In the genomic region with DNA sequence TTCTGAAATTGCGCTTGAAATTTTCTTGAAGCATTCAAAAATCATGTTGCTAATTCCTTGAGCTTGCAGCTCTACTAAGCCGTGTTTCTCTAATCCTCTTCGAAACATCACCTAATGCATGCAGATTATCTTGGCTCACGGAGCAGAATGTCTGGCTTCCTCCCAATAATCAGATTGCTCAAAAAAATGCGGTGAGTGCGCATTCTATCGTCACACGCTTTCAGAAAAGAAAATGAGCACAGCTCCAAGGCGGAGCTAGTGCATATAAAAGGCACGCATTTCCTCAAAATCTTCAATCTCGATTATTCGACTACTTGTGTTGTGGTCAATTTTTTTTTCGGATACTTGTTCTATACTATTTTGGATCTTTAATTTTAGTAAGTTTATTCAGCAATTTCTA, we compare ENCODE assay signal across 6 worm cellular contexts.
TF ChIP-seq lines count a peak whose summit lies in the region.

No protein-coding gene starts in this region.

TF ChIP-seq in whole organism, L1 larva, 84 proteins besides CTCF, POLR2A, EP300 and RAD21 (continues in another document):
- TF ChIP-seq vab-15 (tag; optimal IDR thresholded peaks at IDR 0.05; lab: Kevin White, UChicago) (no peak), ama-1 (optimal IDR thresholded peaks at IDR 0.05; lab: Kevin White, UChicago) (peak; percentile 49), aha-1 (tag; optimal IDR thresholded peaks at IDR 0.05; lab: Kevin White, UChicago) (no peak), tlp-1 (tag; optimal IDR thresholded peaks at IDR 0.05; lab: Kevin White, UChicago) (no peak), C34B4.2 (tag; optimal IDR thresholded peaks at IDR 0.05; lab: Kevin White, UChicago) (no peak), C16A3.4 (tag; optimal IDR thresholded peaks at IDR 0.05; lab: Kevin White, UChicago) (no peak), efl-1 (optimal IDR thresholded peaks at IDR 0.05; lab: Kevin White, UChicago) (peak; percentile 41 to 45), efl-1 (GFP tag; optimal IDR thresholded peaks at IDR 0.05 in 1 of 2; lab: Kevin White, UChicago) (no peak), blmp-1 (tag; optimal IDR thresholded peaks at IDR 0.05; lab: Kevin White, UChicago) (no peak), snu-23 (GFP tag; optimal IDR thresholded peaks at IDR 0.05; lab: Kevin White, UChicago) (peak; percentile 48), fkh-4 (tag; optimal IDR thresholded peaks at IDR 0.05; lab: Kevin White, UChicago; ENCODE audit: borderline replicate concordance) (no peak), isw-1 (GFP tag; IDR thresholded peaks at IDR 0.05; lab: Robert Waterston, UW) (no peak; the same call in 1 of the 2 replicates), mdl-1 (tag; optimal IDR thresholded peaks at IDR 0.05; lab: Kevin White, UChicago) (no peak), sox-4 (tag; optimal IDR thresholded peaks at IDR 0.05; lab: Kevin White, UChicago) (peak; percentile 72)

TF ChIP-seq in whole organism, L2 larva, 48 proteins besides CTCF, POLR2A, EP300 and RAD21 (continues in another document):
- TF ChIP-seq lin-39 (tag; optimal IDR thresholded peaks at IDR 0.05; lab: Kevin White, UChicago) (no peak), sma-9 (GFP tag; optimal IDR thresholded peaks at IDR 0.05; lab: Kevin White, UChicago) (peak; percentile 40), sma-9 (tag; optimal IDR thresholded peaks at IDR 0.05; lab: Kevin White, UChicago) (no peak), nhr-6 (tag; optimal IDR thresholded peaks at IDR 0.05; lab: Kevin White, UChicago) (peak; percentile 3), C34F6.9 (tag; optimal IDR thresholded peaks at IDR 0.05; lab: Kevin White, UChicago) (peak; percentile 62), sem-4 (tag; optimal IDR thresholded peaks at IDR 0.05; lab: Kevin White, UChicago) (peak; percentile 63), zag-1 (tag; optimal IDR thresholded peaks at IDR 0.05; lab: Kevin White, UChicago) (no peak), nhr-129 (tag; optimal IDR thresholded peaks at IDR 0.05; lab: Kevin White, UChicago) (peak; percentile 44), ama-1 (optimal IDR thresholded peaks at IDR 0.05; lab: Kevin White, UChicago) (peak; percentile 10), mdl-1 (tag; optimal IDR thresholded peaks at IDR 0.05; lab: Kevin White, UChicago) (no peak), lsy-2 (tag; optimal IDR thresholded peaks at IDR 0.05; lab: Kevin White, UChicago) (peak; percentile 8 to 45), nhr-237 (tag; optimal IDR thresholded peaks at IDR 0.05; lab: Kevin White, UChicago) (no peak), lin-13 (GFP tag; optimal IDR thresholded peaks at IDR 0.05; lab: Kevin White, UChicago) (no peak), dmd-4 (tag; optimal IDR thresholded peaks at IDR 0.05; lab: Kevin White, UChicago) (no peak), sma-3 (GFP tag; optimal IDR thresholded peaks at IDR 0.05; lab: Kevin White, UChicago) (no peak)

TF ChIP-seq in whole organism, L3 larva, 47 proteins besides CTCF, POLR2A, EP300 and RAD21:
- TF ChIP-seq lin-15B (tag; optimal IDR thresholded peaks at IDR 0.05; lab: Kevin White, UChicago) (peak; percentile 14), nfya-1 (tag; optimal IDR thresholded peaks at IDR 0.05; lab: Kevin White, UChicago; ENCODE audit: insufficient read depth) (peak; percentile 65), fkh-10 (GFP tag; optimal IDR thresholded peaks at IDR 0.05; lab: Kevin White, UChicago) (peak; percentile 59), unc-39 (tag; optimal IDR thresholded peaks at IDR 0.05; lab: Kevin White, UChicago) (no peak)
TF ChIP-seq in whole organism, L3 larva: peak in this region for 3.

TF ChIP-seq in whole organism, L4 larva, 104 proteins besides CTCF, POLR2A, EP300 and RAD21:
- TF ChIP-seq F44E2.7 (GFP tag; IDR thresholded peaks at IDR 0.05; lab: Robert Waterston, UW) (no peak), Y75B8A.6 (GFP tag; IDR thresholded peaks at IDR 0.05; lab: Robert Waterston, UW) (no peak), ces-1 (GFP tag; optimal IDR thresholded peaks at IDR 0.05; lab: Kevin White, UChicago) (peak; percentile 37), ctbp-1 (GFP tag; IDR thresholded peaks at IDR 0.05; lab: Robert Waterston, UW) (0 out of 2 replicates have a peak, but pooled peaks have one; percentile 39), hlh-30 (tag; optimal IDR thresholded peaks at IDR 0.05; lab: Kevin White, UChicago; ENCODE audit: insufficient read depth) (peak; percentile 1), zag-1 (tag; optimal IDR thresholded peaks at IDR 0.05; lab: Kevin White, UChicago) (no peak), zip-11 (GFP tag; IDR thresholded peaks at IDR 0.05; lab: Robert Waterston, UW) (no peak), T20F7.1 (GFP tag; optimal IDR thresholded peaks at IDR 0.05; lab: Kevin White, UChicago) (no peak), nhr-28 (tag; optimal IDR thresholded peaks at IDR 0.05; lab: Kevin White, UChicago) (no peak), dpl-1 (GFP tag; optimal IDR thresholded peaks at IDR 0.05; lab: Kevin White, UChicago) (no peak), nhr-10 (tag; optimal IDR thresholded peaks at IDR 0.05; lab: Kevin White, UChicago) (no peak), rbr-2 (tag; optimal IDR thresholded peaks at IDR 0.05; lab: Kevin White, UChicago) (peak; percentile 9), unc-62 (GFP tag; optimal IDR thresholded peaks at IDR 0.05 in 1 of 2; lab: Kevin White, UChicago) (no peak), unc-62 (tag; optimal IDR thresholded peaks at IDR 0.05; lab: Kevin White, UChicago) (no peak), dmd-9 (GFP tag; IDR thresholded peaks at IDR 0.05; lab: Robert Waterston, UW) (0 out of 2 replicates have a peak, but pooled peaks have one; percentile 23), ama-1 (optimal IDR thresholded peaks at IDR 0.05; lab: Kevin White, UChicago) (no peak), F26F4.8 (GFP tag; conservative IDR thresholded peaks at IDR 0.05; lab: Robert Waterston, UW) (no peak), arid-1 (GFP tag; conservative IDR thresholded peaks at IDR 0.05; lab: Robert Waterston, UW) (no peak), fkh-10 (GFP tag; optimal IDR thresholded peaks at IDR 0.05; lab: Kevin White, UChicago) (peak; percentile 31)
TF ChIP-seq in whole organism, L4 larva: peak in this region for 6.

TF ChIP-seq in whole organism, late embryonic, 69 proteins besides CTCF, POLR2A, EP300 and RAD21:
- TF ChIP-seq unc-42 (tag; optimal IDR thresholded peaks at IDR 0.05; lab: Kevin White, UChicago) (peak; percentile 90), nfya-1 (tag; optimal IDR thresholded peaks at IDR 0.05; lab: Kevin White, UChicago) (no peak)

TF ChIP-seq in whole organism, mixed stage, embryonic, 35 proteins besides CTCF, POLR2A, EP300 and RAD21:
- TF ChIP-seq M03D4.4 (tag; optimal IDR thresholded peaks at IDR 0.05; lab: Kevin White, UChicago) (no peak), bed-3 (GFP tag; optimal IDR thresholded peaks at IDR 0.05; lab: Kevin White, UChicago) (no peak), nhr-12 (tag; optimal IDR thresholded peaks at IDR 0.05; lab: Kevin White, UChicago) (no peak), ceh-43 (GFP tag; optimal IDR thresholded peaks at IDR 0.05; lab: Kevin White, UChicago) (no peak), drap-1 (GFP tag; optimal IDR thresholded peaks at IDR 0.05; lab: Kevin White, UChicago) (no peak), cnd-1 (tag; optimal IDR thresholded peaks at IDR 0.05; lab: Kevin White, UChicago) (no peak), elt-3 (tag; optimal IDR thresholded peaks at IDR 0.05; lab: Kevin White, UChicago) (no peak), ces-1 (GFP tag; optimal IDR thresholded peaks at IDR 0.05; lab: Kevin White, UChicago) (peak; percentile 73)
